Fruit fly (Drosophila melanogaster): Measurements from ENCODE around the gene yip2.

The yip2 gene

DNA sequence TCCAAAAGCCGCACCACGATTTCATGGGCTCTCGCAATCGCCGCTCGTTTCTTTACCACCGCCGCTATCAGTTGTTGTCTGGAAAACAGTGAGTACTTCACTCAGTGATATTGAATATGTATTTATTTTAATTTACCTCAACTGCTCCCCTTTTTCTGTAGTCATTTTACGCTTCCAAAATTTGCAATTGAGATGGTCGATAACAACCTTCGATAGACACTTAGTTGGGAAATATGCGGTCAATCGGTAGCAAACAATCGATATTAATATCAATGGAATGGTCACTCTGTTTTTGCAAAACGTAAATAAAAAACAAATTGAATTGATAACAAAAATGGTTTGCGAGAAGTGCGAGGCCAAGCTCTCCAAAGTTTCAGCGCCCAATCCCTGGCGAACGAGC is 24.5 kb upstream of the yip2 start, which contains the start of the genes CG34183 and CG4537 (continued):
- TF ChIP-seq Drgx (GFP tag; IDR thresholded peaks at IDR 0.05), result no peak
- TF ChIP-seq bigmax (GFP tag; optimal IDR thresholded peaks at IDR 0.05), result no peak
- no peak for TF ChIP-seq CG15011 (GFP tag; optimal IDR thresholded peaks at IDR 0.05)
- no peak for TF ChIP-seq Elba2 (GFP tag; optimal IDR thresholded peaks at IDR 0.05)
- no peak for TF ChIP-seq CG7786 (GFP tag; optimal IDR thresholded peaks at IDR 0.05)
- no peak for TF ChIP-seq dmrt11E (tag; optimal IDR thresholded peaks at IDR 0.05)
- no peak for TF ChIP-seq nerfin-1 (tag; optimal IDR thresholded peaks at IDR 0.05)
- TF ChIP-seq sisA (GFP tag; IDR thresholded peaks at IDR 0.05), result no peak
- no peak for TF ChIP-seq pnt (GFP tag; optimal IDR thresholded peaks at IDR 0.05)
- peak in 1 of 2 experiments; percentile 30 for TF ChIP-seq crp (GFP tag; optimal IDR thresholded peaks at IDR 0.05)
- TF ChIP-seq CG10209 (GFP tag; optimal IDR thresholded peaks at IDR 0.05), result no peak
- peak; percentile 61 for TF ChIP-seq Dp (GFP tag; optimal IDR thresholded peaks at IDR 0.05)
- TF ChIP-seq pan (optimal IDR thresholded peaks at IDR 0.05), result no peak
- no peak for TF ChIP-seq pan (GFP tag; optimal IDR thresholded peaks at IDR 0.05 in 1 of 2, IDR thresholded peaks at IDR 0.05 in 1 of 2)
- TF ChIP-seq Oaz (GFP tag; IDR thresholded peaks at IDR 0.05), result no peak
- no peak for TF ChIP-seq caup (GFP tag; optimal IDR thresholded peaks at IDR 0.05; ENCODE audit: severe bottlenecking)
- TF ChIP-seq mld (GFP tag; IDR thresholded peaks at IDR 0.05; ENCODE audit: partially characterized antibody), result peak; percentile 60; the same call in 2 of the 3 replicates
- TF ChIP-seq ash1 (GFP tag; optimal IDR thresholded peaks at IDR 0.05), result no peak
- TF ChIP-seq abd-A (tag; optimal IDR thresholded peaks at IDR 0.05), result no peak
- TF ChIP-seq Bdp1 (GFP tag; optimal IDR thresholded peaks at IDR 0.05), result no peak
- TF ChIP-seq jumu (GFP tag; optimal IDR thresholded peaks at IDR 0.05), result no peak
- TF ChIP-seq ara (GFP tag; IDR thresholded peaks at IDR 0.05), result no peak
- no peak for TF ChIP-seq Stat92E (GFP tag; optimal IDR thresholded peaks at IDR 0.05)
- no peak for TF ChIP-seq cg (GFP tag; optimal IDR thresholded peaks at IDR 0.05)
- no peak for TF ChIP-seq gro (GFP tag; optimal IDR thresholded peaks at IDR 0.05)
- TF ChIP-seq YL-1 (GFP tag; optimal IDR thresholded peaks at IDR 0.05), result peak; percentile 67
- TF ChIP-seq CG15514 (GFP tag; optimal IDR thresholded peaks at IDR 0.05), result peak; percentile 39
- TF ChIP-seq Ets97D (GFP tag; optimal IDR thresholded peaks at IDR 0.05), result peak; percentile 39
- TF ChIP-seq Dek (tag; optimal IDR thresholded peaks at IDR 0.05), result no peak
- peak; percentile 43 for TF ChIP-seq HmgZ (tag; optimal IDR thresholded peaks at IDR 0.05)
- TF ChIP-seq psq (GFP tag; optimal IDR thresholded peaks at IDR 0.05), result no peak
- peak; percentile 94 for TF ChIP-seq bbx (GFP tag; IDR thresholded peaks at IDR 0.05; ENCODE audit: partially characterized antibody)
- no peak for TF ChIP-seq CG32772 (GFP tag; IDR thresholded peaks at IDR 0.05)
- no peak for TF ChIP-seq CG7987 (GFP tag; optimal IDR thresholded peaks at IDR 0.05)
- TF ChIP-seq CG12071 (GFP tag; optimal IDR thresholded peaks at IDR 0.05), result no peak
- TF ChIP-seq CG17568 (GFP tag; optimal IDR thresholded peaks at IDR 0.05), result no peak
- no peak for TF ChIP-seq CG9215 (GFP tag; IDR thresholded peaks at IDR 0.05)
- TF ChIP-seq CG2116 (GFP tag; optimal IDR thresholded peaks at IDR 0.05), result peak; percentile 82
- no peak for TF ChIP-seq CG33557 (GFP tag; optimal IDR thresholded peaks at IDR 0.05)
- TF ChIP-seq hb (GFP tag; IDR thresholded peaks at IDR 0.05; ENCODE audit: partially characterized antibody), result peak; percentile 78; the same call in 2 of the 3 replicates
- no peak for TF ChIP-seq Sry-β (GFP tag; optimal IDR thresholded peaks at IDR 0.05)
- peak; percentile 64 for TF ChIP-seq CG12659 (GFP tag; optimal IDR thresholded peaks at IDR 0.05)
- no peak for TF ChIP-seq sens-2 (GFP tag; IDR thresholded peaks at IDR 0.05)
- TF ChIP-seq CG10959 (GFP tag; IDR thresholded peaks at IDR 0.05), result no peak
- TF ChIP-seq Spps (tag; optimal IDR thresholded peaks at IDR 0.05), result no peak
- no peak for TF ChIP-seq CG14050 (GFP tag; IDR thresholded peaks at IDR 0.05)
- TF ChIP-seq da (GFP tag; optimal IDR thresholded peaks at IDR 0.05), result no peak
- TF ChIP-seq tx (GFP tag; optimal IDR thresholded peaks at IDR 0.05), result no peak
- no peak for TF ChIP-seq pho (GFP tag; optimal IDR thresholded peaks at IDR 0.05)
- peak; percentile 91 for TF ChIP-seq Opbp (GFP tag; IDR thresholded peaks at IDR 0.05; ENCODE audit: partially characterized antibody)

All from whole organism, embryonic.